Worm (Caenorhabditis elegans): ENCODE measurements around the gene nhr-232.
A peak's percentile ranks its signal among the peaks of the same experiment; 100 is the strongest.

nhr-232 gene

ce11 chrV:10275619-10276018, 19.6 kb downstream of the nhr-232 start, which contains the start of gene Y22F5A.11:
Gene Y22F5A.11, minus strand, starts transcription at chrV:10275646.
- TF ChIP-seq nhr-11 (tag; optimal IDR thresholded peaks at IDR 0.05) (no peak), tra-1 (GFP tag; IDR thresholded peaks at IDR 0.05) (no peak), set-16 (GFP tag; IDR thresholded peaks at IDR 0.05) (no peak), daf-12 (tag; optimal IDR thresholded peaks at IDR 0.05) (no peak), Y48G9A.11 (GFP tag; IDR thresholded peaks at IDR 0.05) (no peak), zfp-3 (GFP tag; conservative IDR thresholded peaks at IDR 0.05) (no peak), php-3 (GFP tag; IDR thresholded peaks at IDR 0.05) (no peak), hmg-1.1 (GFP tag; IDR thresholded peaks at IDR 0.05) (peak; percentile 23; the same call in 1 of the 2 replicates), tag-97 (GFP tag; IDR thresholded peaks at IDR 0.05) (no peak), ama-1 (optimal IDR thresholded peaks at IDR 0.05) (no peak), cey-2 (tag; optimal IDR thresholded peaks at IDR 0.05; ENCODE audit: borderline replicate concordance, insufficient read depth) (no peak), Y75B8A.6 (GFP tag; IDR thresholded peaks at IDR 0.05) (no peak), snpc-1.2 (GFP tag; IDR thresholded peaks at IDR 0.05) (no peak), daf-16 (GFP tag; optimal IDR thresholded peaks at IDR 0.05) (no peak), daf-16 (tag; optimal IDR thresholded peaks at IDR 0.05) (no peak), nhr-48 (tag; optimal IDR thresholded peaks at IDR 0.05) (no peak), fkh-10 (GFP tag; optimal IDR thresholded peaks at IDR 0.05) (peak; percentile 18), nhr-111 (GFP tag; optimal IDR thresholded peaks at IDR 0.05) (no peak), lin-29 (GFP tag; IDR thresholded peaks at IDR 0.05) (no peak), duxl-1 (tag; optimal IDR thresholded peaks at IDR 0.05; ENCODE audit: poor library complexity) (no peak), dmd-9 (GFP tag; IDR thresholded peaks at IDR 0.05) (no peak), ceh-20 (GFP tag; IDR thresholded peaks at IDR 0.05) (no peak), mep-1 (tag; optimal IDR thresholded peaks at IDR 0.05) (peak; percentile 41), lin-13 (GFP tag; optimal IDR thresholded peaks at IDR 0.05) (no peak), F10B5.3 (tag; optimal IDR thresholded peaks at IDR 0.05) (no peak), mxl-2 (GFP tag; conservative IDR thresholded peaks at IDR 0.05) (no peak), rbr-2 (tag; optimal IDR thresholded peaks at IDR 0.05) (peak; percentile 11)

- peak in 1 of 2 experiments; percentile 36 for TF ChIP-seq unc-62 (GFP tag; optimal IDR thresholded peaks at IDR 0.05 in 1 of 2)
- TF ChIP-seq unc-62 (tag; optimal IDR thresholded peaks at IDR 0.05): no peak
- no peak for TF ChIP-seq egl-27 (tag; optimal IDR thresholded peaks at IDR 0.05)
Observed at ce11 chrV:10276038-10276437, 20.1 kb downstream of the nhr-232 start.

- no peak for TF ChIP-seq fkh-10 (GFP tag; optimal IDR thresholded peaks at IDR 0.05)
- no peak for TF ChIP-seq lin-39 (tag; optimal IDR thresholded peaks at IDR 0.05)
- no peak for TF ChIP-seq snpc-1.2 (GFP tag; IDR thresholded peaks at IDR 0.05)
- TF ChIP-seq daf-16 (GFP tag; optimal IDR thresholded peaks at IDR 0.05): no peak
- TF ChIP-seq daf-16 (tag; optimal IDR thresholded peaks at IDR 0.05): peak; percentile 60
- no peak for TF ChIP-seq sdz-12 (GFP tag; optimal IDR thresholded peaks at IDR 0.05)
- peak; percentile 48 for TF ChIP-seq hlh-11 (tag; optimal IDR thresholded peaks at IDR 0.05)
- TF ChIP-seq zfp-3 (GFP tag; conservative IDR thresholded peaks at IDR 0.05): no peak
- no peak for TF ChIP-seq ces-1 (GFP tag; optimal IDR thresholded peaks at IDR 0.05)
- TF ChIP-seq nhr-28 (tag; optimal IDR thresholded peaks at IDR 0.05): peak; percentile 68
- TF ChIP-seq Y75B8A.6 (GFP tag; IDR thresholded peaks at IDR 0.05): no peak
- TF ChIP-seq tra-1 (GFP tag; IDR thresholded peaks at IDR 0.05): no peak
- TF ChIP-seq F37D6.2 (tag; optimal IDR thresholded peaks at IDR 0.05): no peak
- no peak for TF ChIP-seq lir-3 (tag; optimal IDR thresholded peaks at IDR 0.05)
- TF ChIP-seq ama-1 (optimal IDR thresholded peaks at IDR 0.05): no peak
- TF ChIP-seq madf-9 (GFP tag; conservative IDR thresholded peaks at IDR 0.05): no peak
- no peak for TF ChIP-seq arid-1 (GFP tag; conservative IDR thresholded peaks at IDR 0.05)
- TF ChIP-seq tag-97 (GFP tag; IDR thresholded peaks at IDR 0.05): no peak
- TF ChIP-seq nhr-10 (tag; optimal IDR thresholded peaks at IDR 0.05): no peak
- peak; percentile 92 for TF ChIP-seq pqm-1 (tag; optimal IDR thresholded peaks at IDR 0.05)
- no peak for TF ChIP-seq zip-11 (GFP tag; IDR thresholded peaks at IDR 0.05)
- no peak for TF ChIP-seq F44E2.7 (GFP tag; IDR thresholded peaks at IDR 0.05)
- no peak for TF ChIP-seq ztf-7 (tag; optimal IDR thresholded peaks at IDR 0.05)
- TF ChIP-seq daf-8 (GFP tag; IDR thresholded peaks at IDR 0.05): no peak
- no peak for TF ChIP-seq dmd-8 (GFP tag; IDR thresholded peaks at IDR 0.05)
- TF ChIP-seq lsy-2 (tag; optimal IDR thresholded peaks at IDR 0.05): no peak
- TF ChIP-seq nhr-76 (tag; optimal IDR thresholded peaks at IDR 0.05): no peak
- no peak for TF ChIP-seq hif-1 (tag; optimal IDR thresholded peaks at IDR 0.05)
- no peak for TF ChIP-seq F10B5.3 (tag; optimal IDR thresholded peaks at IDR 0.05)
- no peak for TF ChIP-seq nhr-48 (tag; optimal IDR thresholded peaks at IDR 0.05)
Observed at ce11 chrV:10277579-10277978, 21.6 kb downstream of the nhr-232 start, which contains the start of gene lys-1. Gene lys-1, plus strand, starts transcription at chrV:10277904.
